Worm (Caenorhabditis elegans): Measurements from ENCODE around the gene Y54G2A.41.
A peak's percentile ranks its signal among the peaks of the same experiment; 100 is the strongest.
"Not testable (repeated sequence)": the region's sequence is repeated elsewhere in the genome, so short reads cannot be mapped to it uniquely, and the experiment has no call there.

The Y54G2A.41 gene

ce11 chrIV:2711122-2711669 is 40.5 kb upstream of the Y54G2A.41 start (continued):
- TF ChIP-seq unc-39 (tag; optimal IDR thresholded peaks at IDR 0.05) (no peak), arid-1 (GFP tag; conservative IDR thresholded peaks at IDR 0.05) (0 out of 2 replicates have a peak, but pooled peaks have one; percentile 6), F37D6.2 (tag; optimal IDR thresholded peaks at IDR 0.05) (no peak), Y48G9A.11 (GFP tag; IDR thresholded peaks at IDR 0.05) (no peak), hlh-11 (tag; optimal IDR thresholded peaks at IDR 0.05) (peak; percentile 31), mxl-3 (GFP tag; optimal IDR thresholded peaks at IDR 0.05) (no peak), F26F4.8 (GFP tag; conservative IDR thresholded peaks at IDR 0.05) (no peak), egl-27 (tag; optimal IDR thresholded peaks at IDR 0.05) (no peak), aly-2 (tag; optimal IDR thresholded peaks at IDR 0.05) (no peak), snpc-1.2 (GFP tag; IDR thresholded peaks at IDR 0.05) (no peak), dmd-8 (GFP tag; IDR thresholded peaks at IDR 0.05) (no peak), nhr-111 (GFP tag; optimal IDR thresholded peaks at IDR 0.05) (no peak), F49E8.2 (tag; optimal IDR thresholded peaks at IDR 0.05; ENCODE audit: borderline replicate concordance) (no peak), vab-7 (GFP tag; IDR thresholded peaks at IDR 0.05) (no peak), ZK337.2 (GFP tag; IDR thresholded peaks at IDR 0.05) (no peak), nhr-41 (GFP tag; IDR thresholded peaks at IDR 0.05) (no peak), daf-8 (GFP tag; IDR thresholded peaks at IDR 0.05) (no peak), spr-1 (tag; optimal IDR thresholded peaks at IDR 0.05) (no peak), dmd-9 (GFP tag; IDR thresholded peaks at IDR 0.05) (no peak)

- TF ChIP-seq F44E2.7 (GFP tag; IDR thresholded peaks at IDR 0.05) (no peak), ceh-28 (tag; optimal IDR thresholded peaks at IDR 0.05) (peak; percentile 33), daf-16 (GFP tag; optimal IDR thresholded peaks at IDR 0.05) (no peak), daf-16 (tag; optimal IDR thresholded peaks at IDR 0.05) (no peak), ceh-62 (tag; optimal IDR thresholded peaks at IDR 0.05) (no peak), F26F4.8 (GFP tag; conservative IDR thresholded peaks at IDR 0.05) (no peak), madf-9 (GFP tag; conservative IDR thresholded peaks at IDR 0.05) (no peak), daf-8 (GFP tag; IDR thresholded peaks at IDR 0.05) (no peak)
Observed at ce11 chrIV:2712935-2713334, 38.7 kb upstream of the Y54G2A.41 start, which contains the start of gene Y94H6A.12. Y94H6A.12 (minus strand) TSS chrIV:2713035.

- not testable (repeated sequence) for TF ChIP-seq attf-4 (tag; optimal IDR thresholded peaks at IDR 0.05); ceh-32 (tag; optimal IDR thresholded peaks at IDR 0.05; ENCODE audit: poor library complexity); php-3 (GFP tag; IDR thresholded peaks at IDR 0.05)
Observed at ce11 chrIV:2716474-2716873, 35.2 kb upstream of the Y54G2A.41 start, which contains the start of gene Y94H6A.7. Y94H6A.7 (minus strand) TSS chrIV:2716574.

ce11 chrIV:2719734-2720133 is 31.9 kb upstream of the Y54G2A.41 start, which contains the start of gene ndua-12:
ndua-12 (minus strand) TSS chrIV:2719834.
- not testable (repeated sequence) for TF ChIP-seq ctbp-1 (GFP tag; IDR thresholded peaks at IDR 0.05); nhr-6 (tag; optimal IDR thresholded peaks at IDR 0.05); unc-39 (tag; optimal IDR thresholded peaks at IDR 0.05)

ce11 chrIV:2725784-2726183 is 25.9 kb upstream of the Y54G2A.41 start, which contains the start of gene ubxn-2:
ubxn-2 (minus strand) TSS chrIV:2725819.
- TF ChIP-seq vab-7 (GFP tag; IDR thresholded peaks at IDR 0.05) (no peak), tra-1 (GFP tag; IDR thresholded peaks at IDR 0.05) (no peak), gei-8 (GFP tag; optimal IDR thresholded peaks at IDR 0.05) (no peak), nhr-237 (tag; optimal IDR thresholded peaks at IDR 0.05) (no peak), ceh-32 (tag; optimal IDR thresholded peaks at IDR 0.05; ENCODE audit: poor library complexity) (no peak), rbr-2 (tag; optimal IDR thresholded peaks at IDR 0.05) (peak; percentile 77), lin-39 (tag; optimal IDR thresholded peaks at IDR 0.05) (no peak), lin-1 (GFP tag; IDR thresholded peaks at IDR 0.05) (no peak), egl-43 (GFP tag; IDR thresholded peaks at IDR 0.05) (no peak), ama-1 (optimal IDR thresholded peaks at IDR 0.05) (no peak), mxl-3 (GFP tag; optimal IDR thresholded peaks at IDR 0.05) (peak; percentile 65), dpl-1 (GFP tag; optimal IDR thresholded peaks at IDR 0.05) (peak; percentile 83), nhr-41 (GFP tag; IDR thresholded peaks at IDR 0.05) (no peak), nhr-102 (tag; optimal IDR thresholded peaks at IDR 0.05) (peak; percentile 78), zag-1 (tag; optimal IDR thresholded peaks at IDR 0.05) (no peak), nhr-6 (tag; optimal IDR thresholded peaks at IDR 0.05) (peak; percentile 49), daf-19 (GFP tag; conservative IDR thresholded peaks at IDR 0.05) (no peak), cey-2 (tag; optimal IDR thresholded peaks at IDR 0.05; ENCODE audit: borderline replicate concordance, insufficient read depth) (no peak), saeg-2 (GFP tag; IDR thresholded peaks at IDR 0.05) (no peak), nhr-111 (GFP tag; optimal IDR thresholded peaks at IDR 0.05) (no peak), F37D6.2 (tag; optimal IDR thresholded peaks at IDR 0.05) (peak; percentile 48)
